Worm (Caenorhabditis elegans) whole organism, late embryonic: ENCODE data around the gene let-418.

Experiments
- C08G9.2 ChIP-seq: sonication (generic microtip); optimal IDR thresholded peaks from 2 replicates; lab custom pipeline; 2016; ENCODE audit warnings: mild to moderate bottlenecking, missing genetic modification characterization, moderate library complexity, missing compliant biosample characterization
- ama-1 ChIP-seq: fragments of 150-350 bp; optimal IDR thresholded peaks from 2 replicates; lab custom pipeline; 2014
- ceh-19 ChIP-seq: fragments of 200-800 bp; sonication (Bioruptor generic); optimal IDR thresholded peaks from 2 replicates; lab custom pipeline; 2018; ENCODE audit warnings: mild to moderate bottlenecking, missing genetic modification characterization, missing compliant biosample characterization
- eyg-1 ChIP-seq: sonication (generic microtip); optimal IDR thresholded peaks from 2 replicates; lab custom pipeline; 2016; ENCODE audit warnings: missing genotype, missing genetic modification characterization, missing compliant biosample characterization
- madf-2 ChIP-seq: sonication (generic microtip); optimal IDR thresholded peaks from 2 replicates; lab custom pipeline; 2017; ENCODE audit warnings: missing genetic modification characterization, missing compliant biosample characterization
- mec-3 ChIP-seq: sonication (generic microtip); optimal IDR thresholded peaks from 2 replicates; lab custom pipeline; 2016; ENCODE audit warnings: borderline replicate concordance, missing genetic modification characterization, missing compliant biosample characterization
- nfya-1 ChIP-seq: sonication (generic microtip); optimal IDR thresholded peaks from 2 replicates; lab custom pipeline; 2017; ENCODE audit warnings: missing genetic modification characterization, mild to moderate bottlenecking, missing compliant biosample characterization, antibody characterized with exemption, moderate library complexity
- nhr-232 ChIP-seq: sonication (generic microtip); optimal IDR thresholded peaks from 2 replicates; lab custom pipeline; 2016; ENCODE audit warnings: missing genetic modification characterization, missing compliant biosample characterization
- npax-4 ChIP-seq: sonication (generic microtip); optimal IDR thresholded peaks from 2 replicates; lab custom pipeline; 2016; ENCODE audit warnings: missing genetic modification characterization, missing compliant biosample characterization
- pha-4 ChIP-seq: fragments of 150-350 bp; optimal IDR thresholded peaks from 2 replicates; lab custom pipeline; 2018; ENCODE audit warnings: missing biosample characterization, missing genetic modification reagents, missing genetic modification characterization
- pros-1 ChIP-seq: fragments of 150-350 bp; optimal IDR thresholded peaks from 2 replicates; lab custom pipeline; 2014; ENCODE audit warnings: missing biosample characterization, missing genetic modification reagents, missing genetic modification characterization
- sox-2 ChIP-seq: fragments of 200-800 bp; sonication (Bioruptor generic); IDR thresholded peaks from 2 replicates; pipeline ENCODE4 v1.3.6; 2022; ENCODE audit warnings: missing genetic modification reagents, missing genetic modification characterization, missing compliant biosample characterization
- unc-3 ChIP-seq, 2 experiments: fragments of 200-800 bp in 1 of 2; sonication (Bioruptor generic) in 1 of 2; sonication (generic microtip) in 1 of 2; conservative IDR thresholded peaks in 1 of 2; optimal IDR thresholded peaks in 1 of 2; 2 replicates each; pipeline versions ENCODE4 v1.3.6 to Lab custom; 2016 to 2022; ENCODE audit warnings: missing compliant biosample characterization in 2 of 2, missing genetic modification characterization in 2 of 2, missing genetic modification reagents in 1 of 2
- unc-42 ChIP-seq: sonication (generic microtip); optimal IDR thresholded peaks from 2 replicates; lab custom pipeline; 2016; ENCODE audit warnings: missing genotype, missing genetic modification characterization, missing compliant biosample characterization

ce11 chrV:5838576-5839366 is 12.1 kb downstream of the let-418 start, which contains the start of gene F26F12.2:
- TF ChIP-seq nhr-232 (no peak), ceh-19 (no peak), eyg-1 (no peak), mec-3 (no peak), unc-42 (tag; lab: Kevin White, UChicago) (no peak), nfya-1 (tag; lab: Kevin White, UChicago) (no peak), madf-2 (tag; lab: Kevin White, UChicago) (no peak), pha-4 (tag; lab: Kevin White, UChicago) (no peak), unc-3 (GFP tag; conservative IDR thresholded peaks at IDR 0.05; lab: Robert Waterston, UW) (no peak), unc-3 (tag; optimal IDR thresholded peaks at IDR 0.05; lab: Kevin White, UChicago) (no peak), pros-1 (tag; lab: Kevin White, UChicago) (no peak), sox-2 (no peak), ama-1 (lab: Kevin White, UChicago) (no peak), npax-4 (tag; lab: Kevin White, UChicago) (no peak), C08G9.2 (tag; lab: Kevin White, UChicago) (no peak)
